Worm (Caenorhabditis elegans) whole organism, mixed stage, embryonic: ENCODE data around the gene Y45F10D.14.

Experiments
- M03D4.4 ChIP-seq: sonication (generic microtip); optimal IDR thresholded peaks from 2 replicates; lab custom pipeline; 2017; ENCODE audit warnings: mild to moderate bottlenecking, missing genetic modification characterization, missing compliant biosample characterization
- blmp-1 ChIP-seq: fragments of 150-350 bp; optimal IDR thresholded peaks from 2 replicates; lab custom pipeline; 2014; ENCODE audit warnings: missing biosample characterization, missing genetic modification characterization
- ceh-39 ChIP-seq: fragments of 150-350 bp; optimal IDR thresholded peaks from 2 replicates; lab custom pipeline; 2014; ENCODE audit warnings: missing biosample characterization, missing genetic modification characterization
- ceh-43 ChIP-seq: fragments of 200-800 bp; sonication (Bioruptor generic); optimal IDR thresholded peaks from 2 replicates; lab custom pipeline; 2018; ENCODE audit warnings: mild to moderate bottlenecking, missing genetic modification characterization, moderate library complexity, missing compliant biosample characterization
- ceh-83 ChIP-seq: fragments of 200-800 bp; sonication (Bioruptor generic); optimal IDR thresholded peaks from 2 replicates; lab custom pipeline; 2018; ENCODE audit warnings: mild to moderate bottlenecking, missing genetic modification characterization, missing compliant biosample characterization
- ces-1 ChIP-seq: fragments of 150-350 bp; optimal IDR thresholded peaks from 2 replicates; lab custom pipeline; 2014; ENCODE audit warnings: missing biosample characterization, missing genetic modification reagents, missing genetic modification characterization
- cnd-1 ChIP-seq: fragments of 200-800 bp; sonication (Bioruptor generic); optimal IDR thresholded peaks from 2 replicates; lab custom pipeline; 2018; ENCODE audit warnings: mild to moderate bottlenecking, missing genetic modification characterization, missing compliant biosample characterization
- drap-1 ChIP-seq: fragments of 200-800 bp; sonication (Bioruptor generic); optimal IDR thresholded peaks from 3 replicates; lab custom pipeline; 2018; ENCODE audit warnings: mild to moderate bottlenecking, missing genetic modification characterization, missing compliant biosample characterization
- elt-1 ChIP-seq: sonication (generic microtip); optimal IDR thresholded peaks from 2 replicates; lab custom pipeline; 2017; ENCODE audit warnings: missing genetic modification characterization, mild to moderate bottlenecking, missing compliant biosample characterization, antibody characterized with exemption, moderate library complexity, borderline replicate concordance; ENCODE audit not compliant: insufficient read depth
- elt-3 ChIP-seq: fragments of 150-350 bp; optimal IDR thresholded peaks from 2 replicates; lab custom pipeline; 2014; ENCODE audit warnings: missing biosample characterization, missing genetic modification characterization
- flh-1 ChIP-seq: fragments of 200-800 bp; sonication (Bioruptor generic); optimal IDR thresholded peaks from 2 replicates; lab custom pipeline; 2018; ENCODE audit warnings: mild to moderate bottlenecking, missing genetic modification characterization, moderate library complexity, missing compliant biosample characterization
- ham-2 ChIP-seq: fragments of 200-800 bp; sonication (Bioruptor generic); optimal IDR thresholded peaks from 2 replicates; lab custom pipeline; 2018; ENCODE audit warnings: mild to moderate bottlenecking, missing genetic modification characterization, missing compliant biosample characterization
- hlh-1 ChIP-seq: fragments of 150-350 bp; optimal IDR thresholded peaks from 2 replicates; lab custom pipeline; 2014; ENCODE audit warnings: missing biosample characterization, missing genetic modification reagents, missing genetic modification characterization
- lin-13 ChIP-seq: fragments of 150-350 bp; optimal IDR thresholded peaks from 2 replicates; lab custom pipeline; 2014; ENCODE audit warnings: missing biosample characterization, missing genetic modification characterization
- lin-32 ChIP-seq: fragments of 200-800 bp; sonication (Bioruptor generic); optimal IDR thresholded peaks from 2 replicates; lab custom pipeline; 2018; ENCODE audit warnings: mild to moderate bottlenecking, missing genetic modification characterization, missing compliant biosample characterization
- lsy-2 ChIP-seq: fragments of 150-350 bp; optimal IDR thresholded peaks from 2 replicates; lab custom pipeline; 2014; ENCODE audit warnings: missing biosample characterization, missing genetic modification characterization
- mab-5 ChIP-seq: fragments of 150-350 bp; optimal IDR thresholded peaks from 2 replicates; lab custom pipeline; 2014; ENCODE audit warnings: missing biosample characterization, missing genetic modification characterization
- mls-2 ChIP-seq: sonication (generic microtip); optimal IDR thresholded peaks from 2 replicates; lab custom pipeline; 2016; ENCODE audit warnings: mild to moderate bottlenecking, missing genetic modification characterization, moderate library complexity, missing compliant biosample characterization
- nhr-12 ChIP-seq: fragments of 150-350 bp; optimal IDR thresholded peaks from 2 replicates; lab custom pipeline; 2014; ENCODE audit warnings: missing biosample characterization, missing genetic modification characterization
- nhr-2 ChIP-seq: fragments of 150-350 bp; optimal IDR thresholded peaks from 2 replicates; lab custom pipeline; 2014; ENCODE audit warnings: missing biosample characterization, missing genetic modification characterization
- nhr-237 ChIP-seq: fragments of 150-350 bp; optimal IDR thresholded peaks from 2 replicates; lab custom pipeline; 2014; ENCODE audit warnings: missing biosample characterization, missing genetic modification characterization
- nhr-28 ChIP-seq: fragments of 150-350 bp; optimal IDR thresholded peaks from 2 replicates; lab custom pipeline; 2014; ENCODE audit warnings: missing biosample characterization, missing genetic modification characterization
- pha-4 ChIP-seq: fragments of 150-350 bp; optimal IDR thresholded peaks from 2 replicates; lab custom pipeline; 2018; ENCODE audit warnings: missing biosample characterization, missing genetic modification reagents, missing genetic modification characterization
- sem-2 ChIP-seq: fragments of 200-800 bp; sonication (Bioruptor generic); optimal IDR thresholded peaks from 2 replicates; lab custom pipeline; 2018; ENCODE audit warnings: mild to moderate bottlenecking, missing genetic modification characterization, missing compliant biosample characterization
- snpc-4 ChIP-seq: fragments of 150-350 bp; optimal IDR thresholded peaks from 2 replicates; lab custom pipeline; 2014; ENCODE audit warnings: missing biosample characterization, missing genetic modification characterization
- sptf-1 ChIP-seq: sonication (generic microtip); optimal IDR thresholded peaks from 2 replicates; lab custom pipeline; 2017; ENCODE audit warnings: mild to moderate bottlenecking, missing genetic modification characterization, moderate library complexity, missing compliant biosample characterization
- tbx-8 ChIP-seq: fragments of 200-800 bp; sonication (Bioruptor generic); optimal IDR thresholded peaks from 2 replicates; lab custom pipeline; 2018; ENCODE audit warnings: mild to moderate bottlenecking, missing genetic modification characterization, moderate library complexity, missing compliant biosample characterization
- unc-120 ChIP-seq: sonication (generic microtip); optimal IDR thresholded peaks from 2 replicates; lab custom pipeline; 2017; ENCODE audit warnings: missing genetic modification characterization, missing compliant biosample characterization; ENCODE audit not compliant: poor library complexity, severe bottlenecking
- unc-39 ChIP-seq: fragments of 150-350 bp; optimal IDR thresholded peaks from 2 replicates; lab custom pipeline; 2014; ENCODE audit warnings: missing biosample characterization, missing genetic modification characterization
- unc-62 ChIP-seq: fragments of 150-350 bp; optimal IDR thresholded peaks from 2 replicates; lab custom pipeline; 2014; ENCODE audit warnings: missing biosample characterization, missing genetic modification reagents, missing genetic modification characterization
- ztf-11 ChIP-seq: fragments of 150-350 bp; optimal IDR thresholded peaks from 2 replicates; lab custom pipeline; 2014; ENCODE audit warnings: missing biosample characterization, missing genetic modification characterization

The Y45F10D.14 gene

ce11 chrIV:13826363-13826762 is 18.7 kb upstream of the Y45F10D.14 start:
- TF ChIP-seq elt-1 (tag; lab: Kevin White, UChicago) (no peak), lin-13 (no peak), tbx-8 (no peak), drap-1 (GFP tag; lab: Kevin White, UChicago) (no peak), ceh-39 (tag; lab: Kevin White, UChicago) (no peak), mls-2 (tag; lab: Kevin White, UChicago) (no peak), lin-32 (no peak), flh-1 (no peak), snpc-4 (tag; lab: Kevin White, UChicago) (no peak), nhr-12 (tag; lab: Kevin White, UChicago) (no peak), ces-1 (GFP tag; lab: Kevin White, UChicago) (no peak), M03D4.4 (tag; lab: Kevin White, UChicago) (no peak), unc-120 (tag; lab: Kevin White, UChicago) (peak; percentile 98), elt-3 (tag; lab: Kevin White, UChicago) (no peak), nhr-28 (tag; lab: Kevin White, UChicago) (no peak), unc-62 (GFP tag; lab: Kevin White, UChicago) (peak; percentile 92), hlh-1 (peak; percentile 100), mab-5 (tag; lab: Kevin White, UChicago) (peak; percentile 71), blmp-1 (tag; lab: Kevin White, UChicago) (peak; percentile 14)

- no peak for TF ChIP-seq ztf-11 (tag; lab: Kevin White, UChicago)
- TF ChIP-seq ham-2 (GFP tag; lab: Kevin White, UChicago): no peak
- no peak for TF ChIP-seq ceh-83
- no peak for TF ChIP-seq lin-32
- no peak for TF ChIP-seq sem-2 (GFP tag; lab: Kevin White, UChicago)
Observed at ce11 chrIV:13820862-13821261, 13.2 kb upstream of the Y45F10D.14 start, which contains the start of gene Y45F10D.15. Gene Y45F10D.15, minus strand, starts transcription at chrIV:13820962.

- TF ChIP-seq drap-1 (GFP tag; lab: Kevin White, UChicago) (no peak), ceh-43 (GFP tag; lab: Kevin White, UChicago) (no peak), blmp-1 (tag; lab: Kevin White, UChicago) (no peak), lsy-2 (tag; lab: Kevin White, UChicago) (no peak), sem-2 (GFP tag; lab: Kevin White, UChicago) (no peak), M03D4.4 (tag; lab: Kevin White, UChicago) (no peak), nhr-12 (tag; lab: Kevin White, UChicago) (no peak), sptf-1 (tag; lab: Kevin White, UChicago) (no peak), unc-39 (tag; lab: Kevin White, UChicago) (no peak), pha-4 (tag; lab: Kevin White, UChicago) (no peak)
Observed at ce11 chrIV:13797859-13798374, 9.7 kb downstream of the Y45F10D.14 start, which contains the start of gene Y45F10D.6. Gene Y45F10D.6, minus strand, starts transcription at chrIV:13797909.

- TF ChIP-seq lin-32: no peak
- no peak for TF ChIP-seq ham-2 (GFP tag; lab: Kevin White, UChicago)
- TF ChIP-seq sptf-1 (tag; lab: Kevin White, UChicago): no peak
- no peak for TF ChIP-seq sem-2 (GFP tag; lab: Kevin White, UChicago)
- TF ChIP-seq mls-2 (tag; lab: Kevin White, UChicago): no peak
- no peak for TF ChIP-seq M03D4.4 (tag; lab: Kevin White, UChicago)
- no peak for TF ChIP-seq ceh-83
- no peak for TF ChIP-seq nhr-237 (tag; lab: Kevin White, UChicago)
- no peak for TF ChIP-seq cnd-1 (tag; lab: Kevin White, UChicago)
- no peak for TF ChIP-seq elt-1 (tag; lab: Kevin White, UChicago)
- TF ChIP-seq ztf-11 (tag; lab: Kevin White, UChicago): no peak
- no peak for TF ChIP-seq flh-1
- TF ChIP-seq nhr-2 (tag; lab: Kevin White, UChicago): no peak
Observed at ce11 chrIV:13795249-13795909, 12.2 kb downstream of the Y45F10D.14 start.
